Fruit fly (Drosophila melanogaster) whole organism, larva: ENCODE data around the gene CG42541.

Source experiments
- noc ChIP-seq: fragments of 200-800 bp; sonication (Bioruptor generic); optimal IDR thresholded peaks from 3 replicates; lab custom pipeline; 2019; ENCODE audit warnings: missing biosample characterization, mild to moderate bottlenecking, missing genetic modification characterization, moderate library complexity

CG42541 gene

DNA sequence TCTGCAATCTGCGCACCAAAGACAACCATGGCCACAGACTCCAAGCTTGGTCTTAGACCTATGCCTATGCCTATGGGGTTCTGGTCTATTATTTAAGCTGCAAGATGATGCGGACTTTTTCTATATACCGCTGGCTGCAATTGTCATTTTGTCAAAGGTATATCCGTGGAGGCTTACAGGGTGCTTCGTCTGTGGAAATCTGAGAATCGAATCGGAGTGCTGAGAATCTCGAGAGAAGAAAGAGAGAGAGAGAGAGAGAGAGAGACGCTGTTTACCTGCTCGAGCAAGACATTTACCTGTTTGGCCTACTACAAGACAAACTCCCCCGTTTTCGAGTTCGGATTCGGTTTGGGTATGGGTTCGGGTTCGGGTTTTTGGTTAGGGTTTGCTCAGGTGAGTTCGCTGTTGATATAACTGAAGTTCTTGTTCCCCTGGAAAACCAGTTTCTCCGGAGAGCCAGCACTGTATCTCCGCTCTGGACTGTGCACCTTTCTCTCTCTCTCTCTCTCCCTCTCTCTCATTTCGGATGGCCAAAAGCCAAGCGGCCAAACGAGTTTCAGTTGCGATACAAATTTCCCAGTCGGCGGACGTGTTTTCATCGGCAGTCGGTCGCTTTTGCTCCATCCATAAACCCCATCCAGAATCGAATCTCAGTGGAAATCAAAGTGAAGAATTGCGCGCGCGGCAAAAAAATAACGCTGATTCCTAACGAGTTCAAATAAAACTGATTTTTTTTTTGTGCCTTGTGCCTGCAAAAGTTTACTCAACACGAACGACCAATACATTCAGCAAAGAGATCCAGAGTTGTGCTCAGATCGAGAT is 84.8 kb downstream of the CG42541 start:
- no peak for TF ChIP-seq noc (tag; lab: Kevin White, UChicago)

DNA sequence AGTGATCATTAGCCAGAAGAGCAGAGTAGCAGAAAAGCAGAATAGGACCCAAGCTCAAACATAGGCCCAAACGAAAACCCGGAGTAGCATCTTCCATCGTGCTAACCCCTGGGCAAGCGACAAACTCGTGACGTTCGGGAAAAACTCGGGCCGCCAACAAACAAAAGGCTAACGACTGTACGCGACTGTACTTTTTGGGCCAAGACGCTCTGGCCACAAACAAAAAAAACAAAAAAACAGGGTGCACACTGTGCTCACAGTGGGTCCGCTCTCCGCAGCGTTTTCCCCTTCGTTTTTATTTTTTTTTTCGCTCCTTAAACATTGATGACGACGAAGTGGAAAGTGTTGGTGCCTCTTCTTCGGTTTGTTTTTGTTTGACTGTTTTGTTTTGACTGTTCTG is 87.5 kb downstream of the CG42541 start:
- TF ChIP-seq noc (tag; lab: Kevin White, UChicago): no peak
